Fruit fly (Drosophila melanogaster): Measurements from ENCODE around the gene Lk6.
A peak's percentile ranks its signal among the peaks of the same experiment; 100 is the strongest.

The Lk6 gene

DNA sequence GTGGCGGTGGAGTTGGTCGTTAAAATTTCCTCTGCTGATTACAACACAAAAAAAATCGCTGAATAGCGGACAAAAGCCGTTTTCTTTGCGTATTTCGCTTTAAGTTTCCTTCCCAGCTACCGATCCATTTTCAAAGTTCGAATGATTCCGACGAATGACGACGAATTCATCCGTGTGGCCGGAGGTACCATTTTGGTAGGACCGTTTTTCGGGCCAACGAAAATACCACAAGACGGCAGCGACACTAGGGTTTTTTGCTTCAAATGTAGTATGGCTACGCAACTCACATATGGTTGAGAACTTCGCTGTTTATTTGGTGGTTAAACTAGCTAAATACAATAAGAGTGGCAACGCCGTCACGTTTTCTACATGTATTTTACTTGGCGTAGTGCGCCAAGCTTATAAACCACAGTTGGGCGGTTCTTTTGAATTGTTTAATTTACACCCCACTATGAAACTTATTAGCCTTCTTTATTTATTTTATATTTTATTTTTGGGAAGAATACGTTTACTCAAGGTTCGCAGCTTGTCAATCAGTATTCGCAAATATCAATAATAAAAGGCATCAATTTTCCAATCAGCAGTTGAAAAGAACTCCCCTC lies at the start of gene Lk6 (continued):
- TF ChIP-seq vnd (GFP tag; IDR thresholded peaks at IDR 0.05; ENCODE audit: partially characterized antibody): no peak
- TF ChIP-seq gce (GFP tag; IDR thresholded peaks at IDR 0.05): no peak
- no peak for TF ChIP-seq cad (GFP tag; optimal IDR thresholded peaks at IDR 0.05)
- no peak for TF ChIP-seq sens-2 (GFP tag; IDR thresholded peaks at IDR 0.05)
- no peak for TF ChIP-seq rib (GFP tag; IDR thresholded peaks at IDR 0.05)
- TF ChIP-seq onecut (GFP tag; IDR thresholded peaks at IDR 0.05): no peak; the same call in 1 of the 2 replicates
- TF ChIP-seq Hey (tag; optimal IDR thresholded peaks at IDR 0.05): no peak
- TF ChIP-seq NK7.1 (GFP tag; optimal IDR thresholded peaks at IDR 0.05): no peak
- peak; percentile 83 for TF ChIP-seq gro (GFP tag; optimal IDR thresholded peaks at IDR 0.05)
- no peak for TF ChIP-seq so (GFP tag; IDR thresholded peaks at IDR 0.05)
- TF ChIP-seq CG4282 (GFP tag; optimal IDR thresholded peaks at IDR 0.05): no peak
- no peak for TF ChIP-seq lov (optimal IDR thresholded peaks at IDR 0.05)
- TF ChIP-seq lov (GFP tag; IDR thresholded peaks at IDR 0.05): no peak
- TF ChIP-seq CG11560 (tag; IDR thresholded peaks at IDR 0.05): no peak
- TF ChIP-seq gt (GFP tag; IDR thresholded peaks at IDR 0.05): no peak
- no peak for TF ChIP-seq CG17612 (GFP tag; IDR thresholded peaks at IDR 0.05)
- TF ChIP-seq Oaz (GFP tag; IDR thresholded peaks at IDR 0.05): no peak
- TF ChIP-seq CG15011 (GFP tag; optimal IDR thresholded peaks at IDR 0.05): peak; percentile 52
- TF ChIP-seq sd (tag; optimal IDR thresholded peaks at IDR 0.05): peak; percentile 56
- no peak for TF ChIP-seq CG13123 (GFP tag; optimal IDR thresholded peaks at IDR 0.05)
- peak; percentile 36 for TF ChIP-seq CG7839 (tag; optimal IDR thresholded peaks at IDR 0.05)
- peak in 1 of 3 experiments; percentile 91 for TF ChIP-seq Stat92E (GFP tag; optimal IDR thresholded peaks at IDR 0.05)
- peak in 1 of 2 experiments; percentile 76 for TF ChIP-seq insv (GFP tag; optimal IDR thresholded peaks at IDR 0.05)
- no peak for TF ChIP-seq CG7372 (GFP tag; IDR thresholded peaks at IDR 0.05)
- TF ChIP-seq CG14441 (GFP tag; IDR thresholded peaks at IDR 0.05): no peak
- TF ChIP-seq CG17802 (tag; optimal IDR thresholded peaks at IDR 0.05): no peak
- TF ChIP-seq CG7745 (tag; optimal IDR thresholded peaks at IDR 0.05): no peak
- peak in 1 of 2 experiments; percentile 67 for TF ChIP-seq Eip74EF (GFP tag; optimal IDR thresholded peaks at IDR 0.05)
- TF ChIP-seq Dll (GFP tag; IDR thresholded peaks at IDR 0.05; ENCODE audit: partially characterized antibody): no peak
- TF ChIP-seq sr (GFP tag; IDR thresholded peaks at IDR 0.05): no peak
- TF ChIP-seq twi (tag; optimal IDR thresholded peaks at IDR 0.05): peak; percentile 9
- peak; percentile 54 for TF ChIP-seq CG15269 (tag; optimal IDR thresholded peaks at IDR 0.05)
- peak; percentile 27 for TF ChIP-seq CG2120 (GFP tag; optimal IDR thresholded peaks at IDR 0.05)
- no peak for TF ChIP-seq z (GFP tag; IDR thresholded peaks at IDR 0.05)
- TF ChIP-seq CG17912 (GFP tag; optimal IDR thresholded peaks at IDR 0.05): peak; percentile 60
- peak; percentile 54 for TF ChIP-seq CG12155 (GFP tag; optimal IDR thresholded peaks at IDR 0.05)
- TF ChIP-seq CG17829 (tag; optimal IDR thresholded peaks at IDR 0.05): peak; percentile 74
- peak; percentile 93 for TF ChIP-seq CG15514 (GFP tag; optimal IDR thresholded peaks at IDR 0.05)
- peak; percentile 85 for TF ChIP-seq MESR4 (GFP tag; optimal IDR thresholded peaks at IDR 0.05)
- TF ChIP-seq Dek (tag; optimal IDR thresholded peaks at IDR 0.05): peak; percentile 79
- TF ChIP-seq slou (GFP tag; optimal IDR thresholded peaks at IDR 0.05): peak; percentile 5
- peak; percentile 83 for TF ChIP-seq CrebB (tag; optimal IDR thresholded peaks at IDR 0.05)
- TF ChIP-seq CG15696 (tag; optimal IDR thresholded peaks at IDR 0.05): no peak
- TF ChIP-seq CG18619 (GFP tag; optimal IDR thresholded peaks at IDR 0.05): peak; percentile 65
- TF ChIP-seq pita (GFP tag; optimal IDR thresholded peaks at IDR 0.05): peak; percentile 99
- TF ChIP-seq Dip3 (GFP tag; optimal IDR thresholded peaks at IDR 0.05): peak; percentile 33
- no peak for TF ChIP-seq CG9437 (GFP tag; optimal IDR thresholded peaks at IDR 0.05)
- TF ChIP-seq amos (GFP tag; IDR thresholded peaks at IDR 0.05; ENCODE audit: partially characterized antibody): no peak
- peak; percentile 80 for TF ChIP-seq CG12769 (tag; optimal IDR thresholded peaks at IDR 0.05)
- TF ChIP-seq seq (GFP tag; IDR thresholded peaks at IDR 0.05): no peak
- peak; percentile 89 for TF ChIP-seq CTCF (GFP tag; optimal IDR thresholded peaks at IDR 0.05)
